Fruit fly (Drosophila melanogaster): Measurements from ENCODE around the gene D19B.

- TF ChIP-seq insv (GFP tag; optimal IDR thresholded peaks at IDR 0.05) (no peak), vfl (GFP tag; optimal IDR thresholded peaks at IDR 0.05) (no peak), CG15696 (tag; optimal IDR thresholded peaks at IDR 0.05) (no peak), CG13123 (GFP tag; optimal IDR thresholded peaks at IDR 0.05) (no peak), crol (GFP tag; IDR thresholded peaks at IDR 0.05) (no peak), Dfd (GFP tag; optimal IDR thresholded peaks at IDR 0.05) (no peak), onecut (GFP tag; IDR thresholded peaks at IDR 0.05) (no peak), psq (GFP tag; optimal IDR thresholded peaks at IDR 0.05) (no peak), sima (GFP tag; optimal IDR thresholded peaks at IDR 0.05) (no peak), CG11093 (GFP tag; IDR thresholded peaks at IDR 0.05) (no peak), dmrt11E (tag; optimal IDR thresholded peaks at IDR 0.05) (no peak)
These were observed 26.2 kb downstream of the D19B start, which contains the start of gene Cpr65Ay for dm6 chr3L:6158530-6158929.

All from whole organism, embryonic.